Fruit fly (Drosophila melanogaster): Measurements from ENCODE around the gene Pomp.

The Pomp gene

DNA sequence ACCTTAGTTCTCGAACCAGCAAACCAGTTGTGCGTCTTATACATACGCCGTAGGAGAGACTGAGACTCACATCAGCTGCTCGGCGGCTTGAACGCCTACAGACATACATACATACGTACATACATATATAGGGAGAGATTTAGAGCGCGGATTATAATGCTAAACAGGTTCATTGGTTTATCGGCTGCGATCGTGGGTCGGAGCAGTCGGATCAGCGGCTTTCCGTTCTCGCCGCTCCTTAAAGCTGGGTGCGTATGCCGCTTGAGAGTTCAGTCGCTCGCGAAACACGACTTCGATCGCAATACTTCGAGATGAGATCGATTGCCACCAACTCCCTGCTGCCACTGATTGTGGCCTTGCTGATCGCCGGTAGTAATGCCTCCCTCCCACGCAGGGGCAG, 37.8 kb downstream of the Pomp start:
- TF ChIP-seq grn (GFP tag; optimal IDR thresholded peaks at IDR 0.05), result peak; percentile 60
- TF ChIP-seq CG15514 (GFP tag; optimal IDR thresholded peaks at IDR 0.05), result no peak
- no peak for TF ChIP-seq Tbp (GFP tag; optimal IDR thresholded peaks at IDR 0.05)
- TF ChIP-seq Jarid2 (GFP tag; optimal IDR thresholded peaks at IDR 0.05), result peak; percentile 11
- TF ChIP-seq oc (tag; optimal IDR thresholded peaks at IDR 0.05), result peak; percentile 71
- no peak for TF ChIP-seq caup (GFP tag; optimal IDR thresholded peaks at IDR 0.05; ENCODE audit: severe bottlenecking)
- peak in 1 of 2 experiments; percentile 7 for TF ChIP-seq Trl (optimal IDR thresholded peaks at IDR 0.05)
- no peak for TF ChIP-seq Trl (GFP tag; optimal IDR thresholded peaks at IDR 0.05)
- TF ChIP-seq zf30C (GFP tag; optimal IDR thresholded peaks at IDR 0.05), result no peak
- peak; percentile 75 for TF ChIP-seq kni (GFP tag; optimal IDR thresholded peaks at IDR 0.05)
- TF ChIP-seq chinmo (GFP tag; IDR thresholded peaks at IDR 0.05; ENCODE audit: partially characterized antibody), result 0 out of 4 replicates have a peak, but pooled peaks have one; percentile 49
- peak in 1 of 2 experiments; percentile 4 for TF ChIP-seq bsh (GFP tag; optimal IDR thresholded peaks at IDR 0.05)
- TF ChIP-seq rib (GFP tag; IDR thresholded peaks at IDR 0.05), result 0 out of 2 replicates have a peak, but pooled peaks have one; percentile 19
- peak; percentile 26; the same call in 1 of the 2 replicates for TF ChIP-seq vvl (GFP tag; IDR thresholded peaks at IDR 0.05)
- TF ChIP-seq Med (GFP tag), result peak; percentile 51
- TF ChIP-seq CG32532 (GFP tag; IDR thresholded peaks at IDR 0.05), result 0 out of 2 replicates have a peak, but pooled peaks have one; percentile 23
- no peak for TF ChIP-seq CG8290 (GFP tag; optimal IDR thresholded peaks at IDR 0.05)
- TF ChIP-seq CG8290 (tag; optimal IDR thresholded peaks at IDR 0.05), result peak in 1 of 2 experiments; percentile 15
- no peak for TF ChIP-seq bowl (GFP tag; IDR thresholded peaks at IDR 0.05)
- peak; percentile 60 for TF ChIP-seq CG12769 (tag; optimal IDR thresholded peaks at IDR 0.05)
- peak; percentile 28 for TF ChIP-seq HLHmδ (GFP tag; optimal IDR thresholded peaks at IDR 0.05)
- peak; percentile 64 for TF ChIP-seq Deaf1 (tag; optimal IDR thresholded peaks at IDR 0.05)
- TF ChIP-seq nom (GFP tag; optimal IDR thresholded peaks at IDR 0.05), result peak; percentile 41

DNA sequence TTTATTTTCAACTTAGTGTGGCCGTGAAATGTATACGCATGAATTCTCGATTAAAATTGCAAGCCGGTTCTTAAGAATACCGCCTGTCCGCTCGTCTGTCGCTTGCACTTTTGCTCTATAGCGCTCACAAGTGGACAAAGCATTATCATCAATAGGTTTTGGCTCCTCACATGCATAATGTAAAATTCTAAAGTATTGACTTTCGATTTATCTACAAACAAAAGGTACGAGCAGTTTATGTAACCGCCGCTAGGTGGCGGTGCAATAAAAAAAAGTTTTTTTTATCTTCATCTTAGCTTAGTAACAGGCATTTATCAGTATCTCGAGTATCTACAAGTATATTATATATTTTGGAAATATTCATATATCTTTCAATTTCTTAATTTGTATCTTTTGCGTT, 38.8 kb downstream of the Pomp start:
- TF ChIP-seq CG15696 (tag; optimal IDR thresholded peaks at IDR 0.05), result no peak
- no peak for TF ChIP-seq pita (GFP tag; optimal IDR thresholded peaks at IDR 0.05)
- TF ChIP-seq unpg (GFP tag; optimal IDR thresholded peaks at IDR 0.05), result no peak
- no peak for TF ChIP-seq dan (GFP tag; IDR thresholded peaks at IDR 0.05)
- TF ChIP-seq CG12236 (GFP tag; optimal IDR thresholded peaks at IDR 0.05), result no peak
- no peak for TF ChIP-seq CHES-1-like (GFP tag; optimal IDR thresholded peaks at IDR 0.05)
- peak; percentile 30 for TF ChIP-seq stwl (tag; optimal IDR thresholded peaks at IDR 0.05)
- TF ChIP-seq CG2199 (GFP tag; IDR thresholded peaks at IDR 0.05), result peak; percentile 85
- TF ChIP-seq CG11695 (GFP tag; IDR thresholded peaks at IDR 0.05), result no peak
- TF ChIP-seq CG3838 (GFP tag; optimal IDR thresholded peaks at IDR 0.05), result no peak
- no peak for TF ChIP-seq BEAF-32 (GFP tag; optimal IDR thresholded peaks at IDR 0.05)
- TF ChIP-seq CTCF (GFP tag; optimal IDR thresholded peaks at IDR 0.05), result peak; percentile 91
- no peak for TF ChIP-seq CG34422 (GFP tag; IDR thresholded peaks at IDR 0.05)
- no peak for TF ChIP-seq sob (GFP tag; IDR thresholded peaks at IDR 0.05)
- no peak for TF ChIP-seq bowl (GFP tag; IDR thresholded peaks at IDR 0.05)
- no peak for TF ChIP-seq CG7987 (GFP tag; optimal IDR thresholded peaks at IDR 0.05)
- TF ChIP-seq ci (GFP tag; IDR thresholded peaks at IDR 0.05), result no peak
- TF ChIP-seq CG11504 (tag; optimal IDR thresholded peaks at IDR 0.05), result no peak
- TF ChIP-seq Dip3 (GFP tag; optimal IDR thresholded peaks at IDR 0.05), result no peak
- TF ChIP-seq CkIIα-i1 (GFP tag; IDR thresholded peaks at IDR 0.05), result no peak
- no peak for TF ChIP-seq CG14441 (GFP tag; IDR thresholded peaks at IDR 0.05)
- no peak for TF ChIP-seq Gug (GFP tag; IDR thresholded peaks at IDR 0.05)
- TF ChIP-seq mam (GFP tag; optimal IDR thresholded peaks at IDR 0.05), result no peak
- TF ChIP-seq btn (GFP tag; optimal IDR thresholded peaks at IDR 0.05), result no peak
- TF ChIP-seq Dip2 (GFP tag; IDR thresholded peaks at IDR 0.05), result no peak
- TF ChIP-seq CG3163 (GFP tag; optimal IDR thresholded peaks at IDR 0.05), result no peak
- no peak for TF ChIP-seq ken (GFP tag; IDR thresholded peaks at IDR 0.05)
- TF ChIP-seq CG10431 (GFP tag; optimal IDR thresholded peaks at IDR 0.05), result no peak
- TF ChIP-seq onecut (GFP tag; IDR thresholded peaks at IDR 0.05), result no peak
- peak; percentile 29; the same call in 1 of the 3 replicates for TF ChIP-seq knrl (GFP tag; IDR thresholded peaks at IDR 0.05; ENCODE audit: partially characterized antibody)
- TF ChIP-seq E2f1 (GFP tag; IDR thresholded peaks at IDR 0.05), result no peak
